Worm (Caenorhabditis elegans): Measurements from ENCODE around the gene F43C9.1.

DNA sequence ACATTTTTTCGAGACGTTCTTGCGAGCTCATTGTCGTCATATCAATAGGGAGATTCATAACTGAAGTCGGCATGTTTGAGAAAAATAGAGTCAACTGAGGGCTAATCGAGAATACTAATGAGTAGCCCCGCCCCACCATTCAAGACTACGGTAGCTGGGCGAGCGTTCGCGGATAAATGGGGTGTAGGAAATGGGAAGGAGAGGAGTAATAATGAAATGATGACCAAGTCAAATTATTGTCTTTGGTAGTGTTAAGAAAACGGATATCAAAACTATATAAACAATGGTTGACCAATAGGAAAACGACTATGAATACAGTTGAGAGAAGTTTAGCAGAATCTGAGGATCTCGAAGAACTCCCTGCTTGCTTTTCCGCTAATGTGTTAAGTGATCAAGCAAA, 31.5 kb upstream of the F43C9.1 start, which contains the start of gene mls-2:
- TF ChIP-seq madf-2 (tag; optimal IDR thresholded peaks at IDR 0.05), result no peak
- no peak for TF ChIP-seq pag-3 (tag; optimal IDR thresholded peaks at IDR 0.05; ENCODE audit: borderline replicate concordance)
- no peak for TF ChIP-seq ceh-22 (tag; optimal IDR thresholded peaks at IDR 0.05)
- TF ChIP-seq hlh-13 (GFP tag; optimal IDR thresholded peaks at IDR 0.05), result no peak
- no peak for TF ChIP-seq ceh-9 (tag; optimal IDR thresholded peaks at IDR 0.05)
- no peak for TF ChIP-seq F13H6.1 (tag; optimal IDR thresholded peaks at IDR 0.05)
- TF ChIP-seq fkh-10 (GFP tag; optimal IDR thresholded peaks at IDR 0.05), result no peak
- no peak for TF ChIP-seq nfya-1 (tag; optimal IDR thresholded peaks at IDR 0.05)
- TF ChIP-seq ceh-48 (tag; optimal IDR thresholded peaks at IDR 0.05), result no peak
- TF ChIP-seq unc-55 (GFP tag; optimal IDR thresholded peaks at IDR 0.05), result no peak
- no peak for TF ChIP-seq zip-5 (tag; optimal IDR thresholded peaks at IDR 0.05)
- no peak for TF ChIP-seq dve-1 (tag; optimal IDR thresholded peaks at IDR 0.05)
- no peak for TF ChIP-seq tbx-7 (tag; optimal IDR thresholded peaks at IDR 0.05)

Data from whole organism, late embryonic.